Fruit fly (Drosophila melanogaster): ENCODE results near the gene CG14285.

Gene CG14285

DNA sequence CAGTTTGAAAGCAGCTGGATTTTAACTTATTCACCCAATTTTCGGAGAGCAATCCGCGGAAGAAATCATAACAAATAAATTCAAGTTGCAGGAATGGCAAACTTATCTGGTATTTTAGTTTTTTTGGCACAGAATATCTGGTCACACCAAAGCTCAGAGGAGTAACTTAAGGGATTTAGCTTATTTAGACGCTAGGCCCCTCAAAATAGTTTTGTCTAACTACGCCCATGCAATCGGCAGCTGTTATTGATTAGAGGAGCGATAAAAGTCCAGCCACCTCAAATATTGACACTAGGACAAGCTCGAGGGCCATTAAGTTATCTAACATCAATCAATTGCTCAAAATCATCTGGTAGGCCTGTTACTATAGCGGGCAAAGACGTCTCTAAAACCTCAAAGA lies 3.9 kb downstream of the CG14285 start, which contains the start of the genes GatA and P5cr (continued):
- TF ChIP-seq CG3281 (GFP tag; optimal IDR thresholded peaks at IDR 0.05), result peak; percentile 77
- TF ChIP-seq eve (GFP tag; optimal IDR thresholded peaks at IDR 0.05), result no peak
- no peak for TF ChIP-seq Gsc (GFP tag; IDR thresholded peaks at IDR 0.05)
- peak; percentile 63 for TF ChIP-seq MESR4 (GFP tag; optimal IDR thresholded peaks at IDR 0.05)
- TF ChIP-seq bigmax (GFP tag; optimal IDR thresholded peaks at IDR 0.05), result peak; percentile 60
- no peak for TF ChIP-seq CG1832 (GFP tag; optimal IDR thresholded peaks at IDR 0.05)
- TF ChIP-seq CTCF (GFP tag; optimal IDR thresholded peaks at IDR 0.05), result peak; percentile 6
- TF ChIP-seq ttk (GFP tag; IDR thresholded peaks at IDR 0.05), result peak; percentile 31; the same call in 1 of the 2 replicates
- TF ChIP-seq Rx (GFP tag; IDR thresholded peaks at IDR 0.05), result peak; percentile 78
- peak; percentile 73 for TF ChIP-seq gfzf (GFP tag; optimal IDR thresholded peaks at IDR 0.05)
- TF ChIP-seq Abd-B (GFP tag; optimal IDR thresholded peaks at IDR 0.05), result peak; percentile 50
- TF ChIP-seq peb (GFP tag; IDR thresholded peaks at IDR 0.05), result no peak
- no peak for TF ChIP-seq CG2875 (GFP tag; optimal IDR thresholded peaks at IDR 0.05)
- no peak for TF ChIP-seq vnd (GFP tag; IDR thresholded peaks at IDR 0.05; ENCODE audit: partially characterized antibody)
- TF ChIP-seq ftz-f1 (GFP tag; optimal IDR thresholded peaks at IDR 0.05), result peak; percentile 28
- TF ChIP-seq CG18764 (GFP tag; optimal IDR thresholded peaks at IDR 0.05), result peak; percentile 67
- no peak for TF ChIP-seq CG33557 (GFP tag; optimal IDR thresholded peaks at IDR 0.05)
- TF ChIP-seq repo (GFP tag; optimal IDR thresholded peaks at IDR 0.05), result peak; percentile 71
- TF ChIP-seq ranshi (GFP tag; IDR thresholded peaks at IDR 0.05), result peak; percentile 80
- peak; percentile 94 for TF ChIP-seq CG32532 (GFP tag; IDR thresholded peaks at IDR 0.05)
- TF ChIP-seq CG6175 (GFP tag; IDR thresholded peaks at IDR 0.05), result peak; percentile 77
- peak; percentile 84 for TF ChIP-seq Dek (tag; optimal IDR thresholded peaks at IDR 0.05)
- peak; percentile 75 for TF ChIP-seq exex (tag; optimal IDR thresholded peaks at IDR 0.05)
- peak; percentile 63 for TF ChIP-seq CG30431 (GFP tag; optimal IDR thresholded peaks at IDR 0.05)
- peak; percentile 92 for TF ChIP-seq fu2 (GFP tag; optimal IDR thresholded peaks at IDR 0.05)
- peak; percentile 51 for TF ChIP-seq Atf3 (GFP tag; optimal IDR thresholded peaks at IDR 0.05)
- peak; percentile 64 for TF ChIP-seq CG12219 (GFP tag; optimal IDR thresholded peaks at IDR 0.05)
- TF ChIP-seq klu (GFP tag; IDR thresholded peaks at IDR 0.05), result peak; percentile 58
- peak; percentile 69 for TF ChIP-seq luna (GFP tag; optimal IDR thresholded peaks at IDR 0.05)
- peak; percentile 54 for TF ChIP-seq CG12236 (GFP tag; optimal IDR thresholded peaks at IDR 0.05)
- TF ChIP-seq CG31224 (GFP tag; IDR thresholded peaks at IDR 0.05), result peak; percentile 63; the same call in 1 of the 2 replicates
- peak; percentile 43; the same call in 1 of the 2 replicates for TF ChIP-seq CG42726 (GFP tag; IDR thresholded peaks at IDR 0.05; ENCODE audit: partially characterized antibody)
- peak; percentile 78 for TF ChIP-seq CG16863 (GFP tag; optimal IDR thresholded peaks at IDR 0.05)
- TF ChIP-seq dati (GFP tag; IDR thresholded peaks at IDR 0.05), result no peak
- peak; percentile 82 for TF ChIP-seq sug (tag; optimal IDR thresholded peaks at IDR 0.05)
- peak; percentile 56; the same call in 1 of the 2 replicates for TF ChIP-seq Taf1 (GFP tag; IDR thresholded peaks at IDR 0.05)
- TF ChIP-seq Fer1 (GFP tag; optimal IDR thresholded peaks at IDR 0.05), result peak; percentile 81
- no peak for TF ChIP-seq tio (GFP tag; optimal IDR thresholded peaks at IDR 0.05)
- TF ChIP-seq so (GFP tag; IDR thresholded peaks at IDR 0.05), result no peak
- TF ChIP-seq gro (GFP tag; optimal IDR thresholded peaks at IDR 0.05), result peak; percentile 93
- no peak for TF ChIP-seq Blimp-1 (GFP tag; optimal IDR thresholded peaks at IDR 0.05)
- TF ChIP-seq CG15696 (tag; optimal IDR thresholded peaks at IDR 0.05), result peak; percentile 6
- no peak for TF ChIP-seq sna (GFP tag; IDR thresholded peaks at IDR 0.05; ENCODE audit: partially characterized antibody)
- TF ChIP-seq ems (GFP tag; optimal IDR thresholded peaks at IDR 0.05), result peak; percentile 84
- TF ChIP-seq Mad (GFP tag; optimal IDR thresholded peaks at IDR 0.05), result peak; percentile 78
- TF ChIP-seq Ada2b (GFP tag; IDR thresholded peaks at IDR 0.05), result peak; percentile 76
- TF ChIP-seq twi (tag; optimal IDR thresholded peaks at IDR 0.05), result peak; percentile 32
- no peak for TF ChIP-seq sim (GFP tag; IDR thresholded peaks at IDR 0.05)
- no peak for TF ChIP-seq kah (GFP tag; optimal IDR thresholded peaks at IDR 0.05)
- TF ChIP-seq CG15073 (GFP tag; optimal IDR thresholded peaks at IDR 0.05), result no peak
- peak; percentile 32 for TF ChIP-seq CG8388 (GFP tag; optimal IDR thresholded peaks at IDR 0.05)
- peak; percentile 61 for TF ChIP-seq CG16815 (GFP tag; optimal IDR thresholded peaks at IDR 0.05)

All from whole organism, embryonic.